Worm (Caenorhabditis elegans) whole organism, young adult: ENCODE data around the gene C50F4.1.

Experiments
- B0035.1 ChIP-seq: sonication (generic microtip); optimal IDR thresholded peaks from 2 replicates; lab custom pipeline; 2016; ENCODE audit warnings: missing genetic modification characterization, mild to moderate bottlenecking, missing compliant biosample characterization, missing genotype, missing genetic modification reagents
- B0336.3 ChIP-seq: fragments of 200-800 bp; sonication (Bioruptor generic); IDR thresholded peaks from 2 replicates; pipeline ENCODE4 v1.3.6; 2022; ENCODE audit warnings: missing genetic modification characterization, missing compliant biosample characterization
- C17E4.6 ChIP-seq: fragments of 200-800 bp; sonication (Bioruptor generic); IDR thresholded peaks from 2 replicates; pipeline ENCODE4 v1.3.6; 2022; ENCODE audit warnings: missing genetic modification reagents, missing genetic modification characterization, missing compliant biosample characterization
- F23B12.7 ChIP-seq: sonication (generic microtip); optimal IDR thresholded peaks from 2 replicates; lab custom pipeline; 2017; ENCODE audit warnings: missing genetic modification characterization, mild to moderate bottlenecking, missing compliant biosample characterization, antibody characterized with exemption, moderate library complexity; ENCODE audit not compliant: insufficient read depth
- F33H1.4 ChIP-seq: fragments of 200-800 bp; sonication (Bioruptor generic); IDR thresholded peaks from 2 replicates; pipeline ENCODE4 v1.3.6; 2022; ENCODE audit warnings: missing genetic modification reagents, missing genetic modification characterization, missing compliant biosample characterization
- F39B2.1 ChIP-seq: fragments of 200-800 bp; sonication (Bioruptor generic); IDR thresholded peaks from 2 replicates; pipeline ENCODE4 v1.3.6; 2022; ENCODE audit warnings: missing genetic modification reagents, missing genetic modification characterization, missing compliant biosample characterization
- F49E8.2 ChIP-seq: sonication (generic microtip); optimal IDR thresholded peaks from 3 replicates; lab custom pipeline; 2017; ENCODE audit warnings: missing genetic modification characterization, mild to moderate bottlenecking, missing compliant biosample characterization, antibody characterized with exemption, moderate library complexity; ENCODE audit not compliant: insufficient read depth
- F57C9.4 ChIP-seq: sonication (generic microtip); optimal IDR thresholded peaks from 2 replicates; lab custom pipeline; 2017; ENCODE audit warnings: mild to moderate bottlenecking, missing genetic modification characterization, missing compliant biosample characterization
- K12H6.12 ChIP-seq: fragments of 200-800 bp; sonication (Bioruptor generic); optimal IDR thresholded peaks from 2 replicates; lab custom pipeline; 2018; ENCODE audit warnings: mild to moderate bottlenecking, missing genetic modification characterization, missing compliant biosample characterization
- T26A5.8 ChIP-seq: sonication (generic microtip); optimal IDR thresholded peaks from 2 replicates; lab custom pipeline; 2016; ENCODE audit warnings: missing genetic modification characterization, missing compliant biosample characterization
- Y53F4B.3 ChIP-seq: fragments of 200-800 bp; sonication (Bioruptor generic); IDR thresholded peaks from 2 replicates; pipeline ENCODE4 v1.3.6; 2022; ENCODE audit warnings: missing genetic modification reagents, missing genetic modification characterization, missing compliant biosample characterization
- Y53G8AR.9 ChIP-seq: fragments of 200-800 bp; sonication (Bioruptor generic); conservative IDR thresholded peaks from 2 replicates; pipeline ENCODE4 v1.3.6; 2022; ENCODE audit warnings: missing genetic modification reagents, missing genetic modification characterization, missing compliant biosample characterization
- Y56A3A.18 ChIP-seq: fragments of 200-800 bp; sonication (Bioruptor generic); IDR thresholded peaks from 2 replicates; pipeline ENCODE4 v1.3.6; 2022; ENCODE audit warnings: missing genetic modification reagents, missing genetic modification characterization, missing compliant biosample characterization
- ama-1 ChIP-seq, 3 experiments: fragments of 150-350 bp in 1 of 3; sonication (generic microtip) in 2 of 3; optimal IDR thresholded peaks; 2 replicates each; lab custom pipeline; 2014 to 2018; ENCODE audit warnings: missing biosample characterization in 2 of 3, missing genetic modification characterization in 2 of 3, missing genetic modification reagents in 2 of 3
- aptf-2 ChIP-seq: fragments of 200-800 bp; sonication (Bioruptor generic); conservative IDR thresholded peaks from 2 replicates; pipeline ENCODE4 v1.3.6; 2022; ENCODE audit warnings: missing genetic modification reagents, missing genetic modification characterization, missing compliant biosample characterization
- aptf-3 ChIP-seq: fragments of 200-800 bp; sonication (Bioruptor generic); IDR thresholded peaks from 2 replicates; pipeline ENCODE4 v1.3.6; 2022; ENCODE audit warnings: missing genetic modification characterization, missing compliant biosample characterization
- attf-5 ChIP-seq: fragments of 200-800 bp; sonication (Bioruptor generic); optimal IDR thresholded peaks from 2 replicates; lab custom pipeline; 2018; ENCODE audit warnings: mild to moderate bottlenecking, missing genetic modification characterization, missing compliant biosample characterization
- bed-2 ChIP-seq: fragments of 200-800 bp; sonication (Bioruptor generic); IDR thresholded peaks from 2 replicates; pipeline ENCODE4 v1.3.6; 2022; ENCODE audit warnings: missing genetic modification reagents, missing genetic modification characterization, missing compliant biosample characterization
- cebp-1 ChIP-seq, 2 experiments: fragments of 200-800 bp in 1 of 2; sonication (Bioruptor generic) in 1 of 2; sonication (generic microtip) in 1 of 2; IDR thresholded peaks in 1 of 2; optimal IDR thresholded peaks in 1 of 2; 2 replicates each; pipeline versions ENCODE4 v1.3.6 to Lab custom; 2017 to 2022; ENCODE audit warnings: missing compliant biosample characterization in 2 of 2, missing genetic modification characterization in 2 of 2, mild to moderate bottlenecking in 1 of 2, missing genetic modification reagents in 1 of 2, moderate library complexity in 1 of 2
- ceh-58 ChIP-seq: fragments of 200-800 bp; sonication (Bioruptor generic); IDR thresholded peaks from 2 replicates; pipeline ENCODE4 v1.3.6; 2022; ENCODE audit warnings: missing genetic modification characterization, missing compliant biosample characterization
- ceh-79 ChIP-seq: sonication (generic microtip); optimal IDR thresholded peaks from 2 replicates; lab custom pipeline; 2017; ENCODE audit warnings: mild to moderate bottlenecking, missing genetic modification characterization, missing compliant biosample characterization
- chd-7 ChIP-seq: sonication (generic microtip); optimal IDR thresholded peaks from 2 replicates; lab custom pipeline; 2016; ENCODE audit warnings: mild to moderate bottlenecking, missing genetic modification characterization, moderate library complexity, missing compliant biosample characterization
- die-1 ChIP-seq: sonication (generic microtip); optimal IDR thresholded peaks from 2 replicates; lab custom pipeline; 2016; ENCODE audit warnings: missing genotype, mild to moderate bottlenecking, missing genetic modification characterization, missing compliant biosample characterization
- dpl-1 ChIP-seq: fragments of 150-350 bp; optimal IDR thresholded peaks from 2 replicates; lab custom pipeline; 2014; ENCODE audit warnings: missing biosample characterization, missing genetic modification reagents, missing genetic modification characterization
- egl-44 ChIP-seq: fragments of 200-800 bp; sonication (Bioruptor generic); IDR thresholded peaks from 2 replicates; pipeline ENCODE4 v1.3.6; 2022; ENCODE audit warnings: missing genetic modification reagents, missing genetic modification characterization, missing compliant biosample characterization
- ekl-4 ChIP-seq: fragments of 200-800 bp; sonication (Bioruptor generic); IDR thresholded peaks from 2 replicates; pipeline ENCODE4 v1.3.6; 2022; ENCODE audit warnings: missing genetic modification reagents, missing genetic modification characterization, missing compliant biosample characterization
- hlh-12 ChIP-seq: sonication (generic microtip); optimal IDR thresholded peaks from 2 replicates; lab custom pipeline; 2016; ENCODE audit warnings: missing genetic modification characterization, missing compliant biosample characterization
- let-607 ChIP-seq, 2 experiments: fragments of 200-800 bp in 1 of 2; sonication (Bioruptor generic) in 1 of 2; sonication (generic microtip) in 1 of 2; optimal IDR thresholded peaks; 2 replicates each; lab custom pipeline; 2016 to 2018; ENCODE audit warnings: mild to moderate bottlenecking in 2 of 2, missing compliant biosample characterization in 2 of 2, missing genetic modification characterization in 2 of 2, moderate library complexity in 2 of 2, missing genotype in 1 of 2
- lsy-27 ChIP-seq: sonication (generic microtip); optimal IDR thresholded peaks from 2 replicates; lab custom pipeline; 2017; ENCODE audit warnings: missing genetic modification characterization, mild to moderate bottlenecking, missing compliant biosample characterization, antibody characterized with exemption, missing genotype, borderline replicate concordance; ENCODE audit not compliant: insufficient read depth
- nfya-1 ChIP-seq: sonication (generic microtip); optimal IDR thresholded peaks from 2 replicates; lab custom pipeline; 2017; ENCODE audit warnings: antibody characterized with exemption, missing compliant biosample characterization, missing genetic modification characterization, borderline replicate concordance; ENCODE audit not compliant: insufficient read depth
- nfya-2 ChIP-seq: fragments of 200-800 bp; sonication (Bioruptor generic); IDR thresholded peaks from 2 replicates; pipeline ENCODE4 v1.3.6; 2022; ENCODE audit warnings: missing genetic modification reagents, missing genetic modification characterization, missing compliant biosample characterization
- nhr-179 ChIP-seq: sonication (generic microtip); optimal IDR thresholded peaks from 2 replicates; lab custom pipeline; 2016; ENCODE audit warnings: mild to moderate bottlenecking, missing genetic modification characterization, missing compliant biosample characterization
- nhr-27 ChIP-seq: fragments of 200-800 bp; sonication (Bioruptor generic); optimal IDR thresholded peaks from 2 replicates; lab custom pipeline; 2018; ENCODE audit warnings: mild to moderate bottlenecking, missing genetic modification characterization, moderate library complexity, missing compliant biosample characterization
- rec-8 ChIP-seq, 2 experiments: sonication (generic microtip); optimal IDR thresholded peaks; 2 replicates each; lab custom pipeline; 2016; ENCODE audit warnings: mild to moderate bottlenecking in 2 of 2, missing genetic modification characterization in 2 of 2, missing genetic modification reagents in 2 of 2, missing genotype in 2 of 2, missing biosample characterization in 1 of 2, missing compliant biosample characterization in 1 of 2, moderate library complexity in 1 of 2
- repo-1 ChIP-seq: sonication (generic microtip); optimal IDR thresholded peaks from 2 replicates; lab custom pipeline; 2017; ENCODE audit warnings: mild to moderate bottlenecking, missing genetic modification characterization, missing compliant biosample characterization
- sdz-38 ChIP-seq: sonication (generic microtip); optimal IDR thresholded peaks from 2 replicates; lab custom pipeline; 2016; ENCODE audit warnings: missing genotype, missing genetic modification characterization, missing compliant biosample characterization
- sea-2 ChIP-seq: fragments of 200-800 bp; sonication (Bioruptor generic); IDR thresholded peaks from 2 replicates; pipeline ENCODE4 v1.3.6; 2022; ENCODE audit warnings: missing genetic modification characterization, missing compliant biosample characterization
- snpc-1.3 ChIP-seq: sonication (generic microtip); optimal IDR thresholded peaks from 2 replicates; lab custom pipeline; 2017; ENCODE audit warnings: missing genetic modification characterization, mild to moderate bottlenecking, missing compliant biosample characterization, antibody characterized with exemption, moderate library complexity, missing genotype, missing genetic modification reagents; ENCODE audit not compliant: insufficient read depth
- somi-1 ChIP-seq: fragments of 200-800 bp; sonication (Bioruptor generic); optimal IDR thresholded peaks from 2 replicates; lab custom pipeline; 2018; ENCODE audit warnings: mild to moderate bottlenecking, missing genetic modification characterization, missing compliant biosample characterization
- sptf-2 ChIP-seq: fragments of 200-800 bp; sonication (Bioruptor generic); optimal IDR thresholded peaks from 2 replicates; lab custom pipeline; 2018; ENCODE audit warnings: mild to moderate bottlenecking, missing genetic modification characterization, missing compliant biosample characterization
- tbx-9 ChIP-seq: sonication (generic microtip); optimal IDR thresholded peaks from 2 replicates; lab custom pipeline; 2016; ENCODE audit warnings: borderline replicate concordance, missing genetic modification characterization, inconsistent platforms, missing compliant biosample characterization
- unc-130 ChIP-seq: sonication (generic microtip); optimal IDR thresholded peaks from 2 replicates; lab custom pipeline; 2016; ENCODE audit warnings: missing genetic modification reagents, missing genetic modification characterization, missing compliant biosample characterization
- unc-62 ChIP-seq: fragments of 150-350 bp; optimal IDR thresholded peaks from 2 replicates; lab custom pipeline; 2014; ENCODE audit warnings: missing biosample characterization, missing genetic modification reagents, missing genetic modification characterization
- xnd-1 ChIP-seq: sonication (generic microtip); optimal IDR thresholded peaks from 2 replicates; lab custom pipeline; 2016; ENCODE audit warnings: missing genotype, missing genetic modification reagents, missing genetic modification characterization, missing compliant biosample characterization
- zfh-2 ChIP-seq: fragments of 200-800 bp; sonication (Bioruptor generic); conservative IDR thresholded peaks from 2 replicates; pipeline ENCODE4 v1.3.6; 2022; ENCODE audit warnings: missing genetic modification reagents, missing genetic modification characterization, missing compliant biosample characterization
- zim-3 ChIP-seq: sonication (generic microtip); optimal IDR thresholded peaks from 2 replicates; lab custom pipeline; 2017; ENCODE audit warnings: mild to moderate bottlenecking, missing genetic modification characterization, moderate library complexity, missing compliant biosample characterization
- ztf-26 ChIP-seq: sonication (generic microtip); optimal IDR thresholded peaks from 2 replicates; lab custom pipeline; 2017; ENCODE audit warnings: missing genetic modification characterization, missing compliant biosample characterization

C50F4.1 gene

DNA sequence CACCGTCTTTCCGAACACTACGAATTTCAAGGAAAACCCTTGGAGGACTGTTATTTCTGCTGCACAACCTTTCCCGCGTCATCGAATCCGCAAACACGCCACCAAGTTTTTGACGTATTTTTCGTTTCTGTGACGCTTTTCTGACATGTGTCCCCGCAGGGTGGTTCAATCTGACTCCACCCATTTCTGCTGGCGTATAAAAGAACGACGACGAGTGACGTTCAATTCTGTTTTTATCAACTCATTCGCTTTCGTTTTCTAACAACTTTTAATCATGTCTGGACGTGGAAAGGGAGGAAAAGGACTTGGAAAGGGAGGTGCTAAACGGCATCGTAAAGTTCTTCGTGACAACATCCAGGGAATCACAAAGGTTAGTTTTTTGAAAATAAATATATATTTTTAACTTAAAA lies 20.3 kb downstream of the C50F4.1 start, which contains the start of gene his-37 (continued):
- TF ChIP-seq ekl-4 (GFP tag; lab: Robert Waterston, UW) (peak; percentile 93), unc-62 (GFP tag; lab: Kevin White, UChicago) (peak; percentile 88), ztf-26 (tag; lab: Kevin White, UChicago) (peak; percentile 98), dpl-1 (GFP tag; lab: Kevin White, UChicago) (peak; percentile 50), tbx-9 (tag; lab: Kevin White, UChicago) (no peak), unc-130 (GFP tag; lab: Kevin White, UChicago) (no peak), T26A5.8 (no peak), Y53F4B.3 (GFP tag; lab: Robert Waterston, UW) (no peak), lsy-27 (tag; lab: Kevin White, UChicago) (no peak), B0035.1 (tag; lab: Kevin White, UChicago) (peak; percentile 69), xnd-1 (tag; lab: Kevin White, UChicago) (no peak), ama-1 (optimal IDR thresholded peaks at IDR 0.05; lab: Kevin White, UChicago) (peak; percentile 70), ama-1 (GFP tag; optimal IDR thresholded peaks at IDR 0.05; lab: Kevin White, UChicago) (no peak), F49E8.2 (tag; lab: Kevin White, UChicago) (no peak), cebp-1 (GFP tag; IDR thresholded peaks at IDR 0.05; lab: Robert Waterston, UW) (peak; percentile 78), cebp-1 (tag; optimal IDR thresholded peaks at IDR 0.05; lab: Kevin White, UChicago) (peak; percentile 96), Y53G8AR.9 (GFP tag; lab: Robert Waterston, UW) (peak; percentile 96), egl-44 (GFP tag; lab: Robert Waterston, UW) (peak; percentile 96), ceh-58 (GFP tag; lab: Robert Waterston, UW) (no peak), bed-2 (no peak), F33H1.4 (GFP tag; lab: Robert Waterston, UW) (peak; percentile 55), somi-1 (GFP tag; lab: Kevin White, UChicago) (peak; percentile 98), sptf-2 (GFP tag; lab: Kevin White, UChicago) (no peak), C17E4.6 (peak; percentile 40; the same call in 1 of the 2 replicates), zim-3 (tag; lab: Kevin White, UChicago) (no peak), nfya-1 (tag; lab: Kevin White, UChicago) (no peak), nfya-2 (GFP tag; lab: Robert Waterston, UW) (no peak), F39B2.1 (peak; percentile 100), rec-8 (tag; optimal IDR thresholded peaks at IDR 0.05; lab: Kevin White, UChicago) (no peak), hlh-12 (tag; lab: Kevin White, UChicago) (no peak), ceh-79 (no peak), nhr-27 (tag; lab: Kevin White, UChicago) (no peak), F23B12.7 (tag; lab: Kevin White, UChicago) (peak; percentile 94), K12H6.12 (peak; percentile 100), zfh-2 (peak; percentile 96), attf-5 (peak; percentile 98), die-1 (tag; lab: Kevin White, UChicago) (peak; percentile 65), snpc-1.3 (tag; lab: Kevin White, UChicago) (peak; percentile 26), sdz-38 (no peak), Y56A3A.18 (GFP tag; lab: Robert Waterston, UW) (peak; percentile 48; the same call in 1 of the 2 replicates), aptf-2 (GFP tag; lab: Robert Waterston, UW) (no peak), F57C9.4 (peak; percentile 64), let-607 (tag; optimal IDR thresholded peaks at IDR 0.05; lab: Kevin White, UChicago) (peak; percentile 93 to 95), chd-7 (tag; lab: Kevin White, UChicago) (peak; percentile 94), repo-1 (peak; percentile 94), nhr-179 (tag; lab: Kevin White, UChicago) (no peak), sea-2 (0 out of 2 replicates have a peak, but pooled peaks have one; percentile 55), B0336.3 (GFP tag; lab: Robert Waterston, UW) (peak; percentile 96), aptf-3 (no peak)
